Fruit fly (Drosophila melanogaster): Measurements from ENCODE around the gene CG7900.

CG7900 gene

DNA sequence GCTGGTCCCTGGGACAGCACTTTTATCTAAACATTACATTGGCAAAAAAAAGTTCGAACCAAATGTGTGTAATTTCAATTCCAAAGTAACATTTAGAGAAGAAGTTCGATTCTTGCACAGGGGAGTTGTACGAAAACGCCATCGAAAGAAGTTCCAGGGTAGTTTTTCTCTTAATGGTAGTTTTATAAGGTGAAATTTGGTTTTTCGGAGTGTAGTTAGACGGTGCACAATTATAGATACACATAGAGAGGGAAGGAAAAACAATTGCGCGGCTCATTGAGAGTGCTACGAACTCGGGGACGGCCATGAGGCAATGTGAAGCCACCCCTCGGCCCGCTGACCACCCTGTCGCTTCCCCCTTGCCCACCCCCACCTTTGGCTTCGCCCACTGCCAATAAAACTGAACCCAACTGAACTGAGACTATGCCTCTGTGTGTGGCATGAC is 16.3 kb downstream of the CG7900 start:
- TF ChIP-seq EcR (GFP tag; optimal IDR thresholded peaks at IDR 0.05) (peak in 1 of 2 experiments; percentile 52), Dll (optimal IDR thresholded peaks at IDR 0.05) (no peak), CG8478 (optimal IDR thresholded peaks at IDR 0.05) (no peak)

DNA sequence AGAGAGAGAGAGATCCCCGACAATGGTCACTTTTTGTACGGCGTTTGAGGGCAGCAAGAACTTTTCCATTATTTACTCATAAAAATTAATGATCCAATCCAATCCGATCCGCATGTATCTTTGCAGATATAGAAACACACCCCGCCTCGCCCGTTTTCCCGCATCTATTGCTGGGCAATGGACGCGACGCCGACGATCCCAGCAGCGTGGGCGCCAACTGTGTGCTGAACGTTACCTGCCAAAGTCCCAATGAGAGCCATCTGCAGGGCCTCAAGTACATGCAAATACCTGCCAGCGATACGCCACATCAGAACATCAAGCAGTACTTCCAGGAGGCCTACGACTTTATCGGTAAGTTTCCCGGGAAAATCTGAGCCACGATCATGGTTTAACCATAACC is 17.0 kb downstream of the CG7900 start:
- TF ChIP-seq psq (optimal IDR thresholded peaks at IDR 0.05), result no peak

dm6 chr3R:8111789-8112382 is 18.0 kb downstream of the CG7900 start:
- TF ChIP-seq pan (optimal IDR thresholded peaks at IDR 0.05) (no peak), psq (optimal IDR thresholded peaks at IDR 0.05) (no peak), Dll (optimal IDR thresholded peaks at IDR 0.05) (no peak), EcR (GFP tag; optimal IDR thresholded peaks at IDR 0.05) (no peak), usp (GFP tag; optimal IDR thresholded peaks at IDR 0.05) (no peak), CG8478 (optimal IDR thresholded peaks at IDR 0.05) (no peak)

DNA sequence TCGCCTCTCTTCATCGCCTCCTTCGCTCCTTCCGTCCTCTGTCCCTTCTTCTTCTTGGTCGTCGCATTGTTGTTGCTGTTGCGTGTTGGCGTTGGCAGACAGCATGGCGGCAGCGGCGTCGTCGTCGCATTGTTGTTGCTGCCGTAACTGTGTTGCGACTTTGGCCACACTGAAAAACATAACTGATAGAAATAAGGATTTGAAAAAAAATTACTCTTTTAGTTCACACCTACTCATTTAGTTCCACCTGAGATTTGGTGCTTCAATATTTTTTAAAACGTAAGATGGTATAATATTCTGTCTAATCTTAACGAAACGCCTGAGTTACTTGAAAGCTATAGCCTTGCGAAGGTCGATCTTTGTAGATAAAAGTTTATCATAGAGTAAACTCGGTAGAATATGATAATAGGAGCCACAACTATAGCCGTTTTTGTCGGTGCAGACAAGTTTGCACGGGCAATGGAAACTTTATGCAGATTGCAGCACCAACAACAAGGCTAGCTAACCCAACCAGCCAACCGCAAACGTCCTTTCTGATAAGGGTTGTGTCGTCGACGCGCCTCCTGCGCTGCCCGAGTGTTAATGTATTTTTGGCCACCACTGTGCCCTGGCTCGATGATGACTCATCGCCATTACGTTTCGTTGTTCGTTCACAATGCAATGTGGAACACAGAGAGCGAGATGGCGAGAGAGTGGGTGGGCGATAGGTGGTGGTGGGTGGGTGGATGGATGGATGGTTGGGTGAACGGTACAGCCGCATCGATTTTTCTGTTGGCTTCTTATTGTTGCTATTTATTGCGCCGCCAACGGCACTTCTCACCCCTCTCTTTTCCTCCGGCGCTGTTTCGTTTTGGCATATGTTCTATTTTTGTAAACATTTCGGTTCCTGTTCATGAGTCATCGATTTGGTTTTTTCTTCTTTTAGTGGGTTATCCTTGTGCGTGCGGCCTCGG is 19.2 kb downstream of the CG7900 start:
- TF ChIP-seq Dll (optimal IDR thresholded peaks at IDR 0.05) (peak; percentile 22), CG8478 (optimal IDR thresholded peaks at IDR 0.05) (no peak)

DNA sequence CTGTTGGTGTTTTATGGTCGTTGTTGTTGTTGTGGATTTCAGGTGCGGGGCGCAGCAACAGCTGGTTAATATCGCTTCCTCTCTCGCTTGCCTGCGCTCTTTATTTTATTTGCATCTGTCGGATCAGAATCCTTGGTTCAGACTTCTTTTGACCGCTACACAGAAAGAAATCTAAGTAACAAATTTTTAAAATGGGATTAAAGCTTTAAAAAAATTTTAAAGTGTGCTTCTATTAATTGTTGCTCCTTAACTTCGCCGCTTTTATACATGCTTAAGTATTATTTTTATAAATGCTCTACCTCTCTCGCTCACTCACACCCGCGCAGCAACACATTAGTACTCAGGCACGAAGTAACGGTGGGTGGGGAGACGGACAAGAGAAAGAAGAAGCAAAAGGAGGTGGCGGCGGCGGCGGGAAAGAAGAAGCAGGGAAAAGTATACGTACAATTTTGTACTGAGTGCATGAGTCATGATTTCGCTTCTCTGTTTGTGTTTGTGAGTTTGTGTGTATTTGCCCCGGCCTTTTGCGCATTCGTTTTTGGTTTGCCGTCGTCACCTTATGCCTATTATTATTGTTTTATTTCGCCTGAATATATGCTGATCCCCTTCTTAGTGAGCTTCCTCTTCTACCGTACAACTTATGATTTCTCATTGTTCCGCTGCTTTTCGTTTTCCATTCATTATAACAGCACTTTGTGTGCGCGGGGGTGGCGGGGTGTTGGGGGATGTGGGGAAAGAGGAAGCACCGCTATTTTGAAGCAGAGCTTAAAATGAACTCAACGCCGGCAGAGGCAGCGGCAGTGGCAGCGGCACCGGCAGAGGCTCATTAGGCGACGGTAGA is 20.1 kb downstream of the CG7900 start:
- no peak for TF ChIP-seq EcR (GFP tag; optimal IDR thresholded peaks at IDR 0.05)
- TF ChIP-seq Dll (optimal IDR thresholded peaks at IDR 0.05), result no peak
- no peak for TF ChIP-seq CG8478 (optimal IDR thresholded peaks at IDR 0.05)
- no peak for TF ChIP-seq usp (GFP tag; optimal IDR thresholded peaks at IDR 0.05)
- no peak for TF ChIP-seq pan (optimal IDR thresholded peaks at IDR 0.05)
- TF ChIP-seq psq (optimal IDR thresholded peaks at IDR 0.05), result no peak

DNA sequence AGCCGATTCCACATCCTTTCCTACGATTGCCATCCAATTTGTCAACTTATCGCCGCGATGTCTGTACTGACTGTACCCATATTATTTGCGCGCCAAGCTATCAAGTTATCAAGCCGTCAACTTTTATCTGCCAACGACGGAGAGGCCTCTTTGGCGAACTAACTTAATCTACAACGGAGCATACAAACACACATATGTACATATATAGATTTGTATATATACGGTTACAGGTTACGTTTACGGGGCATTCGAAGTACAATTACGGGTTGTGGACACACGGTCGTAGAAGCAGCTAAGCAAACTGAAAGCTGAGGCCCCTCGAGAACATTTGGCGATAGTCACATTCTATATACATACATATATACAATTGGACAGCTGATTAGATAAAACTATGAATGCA is 21.3 kb downstream of the CG7900 start:
- no peak for TF ChIP-seq pan (optimal IDR thresholded peaks at IDR 0.05)
- TF ChIP-seq Dll (optimal IDR thresholded peaks at IDR 0.05), result no peak
- TF ChIP-seq CG8478 (optimal IDR thresholded peaks at IDR 0.05), result no peak
- TF ChIP-seq EcR (GFP tag; optimal IDR thresholded peaks at IDR 0.05), result no peak
- TF ChIP-seq psq (optimal IDR thresholded peaks at IDR 0.05), result no peak

DNA sequence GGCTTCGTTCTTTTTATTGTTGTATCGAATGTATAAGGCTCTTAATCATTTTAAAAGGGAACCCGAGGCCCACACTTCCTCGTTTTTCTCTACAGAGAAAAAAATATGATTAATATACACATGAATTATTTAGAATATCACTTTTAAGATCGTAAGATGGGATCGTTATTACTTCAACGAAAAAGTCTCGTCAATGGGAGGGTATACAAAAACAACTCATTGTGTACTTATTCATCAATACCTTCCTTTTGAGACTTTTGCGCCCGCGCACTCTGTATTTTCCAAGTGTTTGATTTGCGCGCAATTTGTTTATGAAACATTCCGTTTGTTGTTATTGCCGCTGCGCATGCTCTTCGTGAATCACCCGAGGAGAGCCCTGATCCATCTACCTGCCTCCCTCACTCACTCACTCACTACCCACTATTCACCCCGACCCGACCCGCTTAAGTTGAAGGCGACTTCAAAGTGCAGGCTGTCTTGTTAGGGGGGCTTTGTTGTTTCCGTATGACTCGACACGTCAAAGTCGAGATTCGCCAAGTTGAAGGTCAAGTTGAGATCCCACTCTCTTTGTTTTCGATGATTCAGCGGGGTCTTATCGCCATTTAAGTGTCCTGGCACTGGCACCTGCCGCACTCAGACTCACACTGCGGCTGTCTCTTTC is 22.2 kb downstream of the CG7900 start:
- TF ChIP-seq pan (optimal IDR thresholded peaks at IDR 0.05) (no peak), psq (optimal IDR thresholded peaks at IDR 0.05) (no peak), EcR (GFP tag; optimal IDR thresholded peaks at IDR 0.05) (no peak), Dll (optimal IDR thresholded peaks at IDR 0.05) (no peak)

DNA sequence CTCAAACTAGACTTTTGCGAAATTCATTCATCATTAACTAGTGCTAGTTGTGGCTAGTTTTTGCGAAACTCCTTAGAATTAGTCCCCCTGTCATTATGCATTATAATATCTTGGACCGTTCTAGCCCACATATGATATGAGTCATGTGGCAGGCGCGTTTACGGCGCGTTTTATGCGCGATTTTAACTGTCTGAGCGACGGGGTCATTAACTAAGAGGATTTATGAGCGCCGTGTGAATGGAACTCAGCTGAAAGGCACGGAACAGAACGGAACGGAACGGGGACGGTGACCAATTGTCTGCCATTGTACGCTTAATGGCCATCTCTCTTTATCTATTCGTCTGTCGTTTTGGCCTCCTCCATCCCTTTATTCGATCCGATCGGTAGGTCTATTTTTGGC is 24.1 kb downstream of the CG7900 start:
- no peak for TF ChIP-seq EcR (GFP tag; optimal IDR thresholded peaks at IDR 0.05)
- TF ChIP-seq usp (GFP tag; optimal IDR thresholded peaks at IDR 0.05), result no peak
- TF ChIP-seq Dll (optimal IDR thresholded peaks at IDR 0.05), result no peak
- no peak for TF ChIP-seq pan (optimal IDR thresholded peaks at IDR 0.05)
- no peak for TF ChIP-seq CG8478 (optimal IDR thresholded peaks at IDR 0.05)
- no peak for TF ChIP-seq psq (optimal IDR thresholded peaks at IDR 0.05)

DNA sequence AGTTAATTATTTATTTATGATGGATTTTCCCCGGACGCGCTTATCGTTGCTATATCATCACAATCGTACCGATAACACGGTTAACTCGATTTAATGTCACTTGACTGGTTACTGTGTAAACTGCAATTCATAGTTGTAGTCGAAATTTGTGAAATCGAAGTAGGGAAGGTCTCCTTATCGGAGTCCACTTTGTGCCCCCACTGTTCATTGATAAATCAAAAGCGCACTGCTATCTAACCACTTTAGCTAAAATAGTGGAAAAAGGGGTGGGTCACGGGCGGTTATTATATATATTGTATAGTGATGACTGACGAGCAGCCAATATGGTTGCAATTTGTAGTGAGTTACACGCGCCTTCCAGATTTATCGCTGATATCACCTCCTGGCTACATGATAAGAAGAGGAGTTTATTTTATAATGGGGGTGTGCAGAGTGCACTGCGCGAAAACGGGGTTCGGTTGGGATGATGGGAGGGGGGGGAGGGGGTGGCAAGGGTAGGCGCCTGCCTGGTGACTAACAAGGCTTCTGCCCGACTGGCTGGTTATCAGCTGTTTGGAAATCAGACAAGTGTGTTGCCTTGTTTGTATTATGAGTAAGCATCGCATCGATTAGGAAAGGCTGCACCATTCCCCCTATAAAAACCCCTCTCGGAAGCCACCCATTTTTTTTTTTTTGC is 25.0 kb downstream of the CG7900 start:
- TF ChIP-seq EcR (GFP tag; optimal IDR thresholded peaks at IDR 0.05) (no peak), Dll (optimal IDR thresholded peaks at IDR 0.05) (no peak), pan (optimal IDR thresholded peaks at IDR 0.05) (no peak), CG8478 (optimal IDR thresholded peaks at IDR 0.05) (no peak), psq (optimal IDR thresholded peaks at IDR 0.05) (no peak), usp (GFP tag; optimal IDR thresholded peaks at IDR 0.05) (no peak)

DNA sequence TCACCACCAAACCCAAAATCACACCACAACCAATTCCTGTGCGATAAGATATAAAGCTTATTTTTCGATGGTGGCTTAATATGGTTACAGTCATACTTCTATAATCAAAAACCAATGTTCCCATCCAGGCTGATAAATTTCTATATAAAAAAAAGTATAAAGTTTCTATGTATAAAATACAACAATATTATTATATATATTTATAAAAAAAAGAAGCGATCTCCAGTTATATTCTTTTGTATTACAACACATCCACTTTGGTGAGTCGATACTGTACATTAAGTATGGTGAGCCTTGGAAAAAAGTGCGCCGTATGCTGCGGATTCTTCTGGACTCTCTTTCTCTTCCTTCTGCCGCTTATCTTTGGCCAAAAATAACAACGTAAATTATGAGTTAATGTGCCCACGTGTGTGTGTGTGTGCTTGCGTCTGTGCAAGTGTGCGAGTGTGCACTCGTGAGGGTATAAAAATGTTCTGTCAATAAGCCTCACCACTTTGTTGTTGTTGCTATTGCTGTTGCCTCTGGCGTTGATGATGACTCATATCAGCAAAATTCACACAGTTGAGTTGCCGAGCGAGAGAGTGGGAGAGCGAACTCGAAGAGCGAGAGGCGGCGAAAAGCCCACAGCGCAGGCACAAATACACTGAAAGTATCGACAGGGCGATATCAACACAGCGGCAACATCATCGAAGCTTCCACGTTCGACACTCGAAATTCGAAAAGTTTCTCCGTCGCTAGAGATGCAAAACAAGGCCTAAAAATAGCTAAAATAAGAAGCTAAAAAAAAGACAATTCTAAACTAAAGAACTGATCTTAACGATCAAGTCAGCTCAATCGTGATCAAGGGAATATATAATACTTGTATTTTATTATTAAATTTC is 25.8 kb downstream of the CG7900 start:
- TF ChIP-seq EcR (GFP tag; optimal IDR thresholded peaks at IDR 0.05) (no peak), CG8478 (optimal IDR thresholded peaks at IDR 0.05) (no peak), pan (optimal IDR thresholded peaks at IDR 0.05) (no peak), psq (optimal IDR thresholded peaks at IDR 0.05) (no peak), usp (GFP tag; optimal IDR thresholded peaks at IDR 0.05) (no peak), Dll (optimal IDR thresholded peaks at IDR 0.05) (peak; percentile 80)

DNA sequence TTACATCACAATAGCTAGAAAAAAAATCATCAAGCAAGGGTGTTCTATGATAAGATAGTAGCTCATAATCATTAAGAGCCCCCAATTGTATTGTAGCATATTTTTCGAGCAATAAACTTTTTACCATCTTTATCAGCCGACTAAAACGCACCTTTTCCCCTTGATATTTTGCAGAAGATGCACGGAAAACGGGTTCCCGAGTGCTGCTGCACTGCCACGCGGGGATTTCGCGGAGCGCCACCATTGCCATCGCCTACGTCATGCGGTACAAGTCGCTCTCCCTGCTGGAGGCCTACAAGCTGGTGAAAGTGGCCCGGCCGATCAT is 26.4 kb downstream of the CG7900 start:
- TF ChIP-seq pan (optimal IDR thresholded peaks at IDR 0.05), result no peak
- TF ChIP-seq Dll (optimal IDR thresholded peaks at IDR 0.05), result no peak
- TF ChIP-seq usp (GFP tag; optimal IDR thresholded peaks at IDR 0.05), result no peak

All from whole organism.